Fruit fly (Drosophila melanogaster): ENCODE measurements around the gene Acsf2.

Acsf2 gene

DNA sequence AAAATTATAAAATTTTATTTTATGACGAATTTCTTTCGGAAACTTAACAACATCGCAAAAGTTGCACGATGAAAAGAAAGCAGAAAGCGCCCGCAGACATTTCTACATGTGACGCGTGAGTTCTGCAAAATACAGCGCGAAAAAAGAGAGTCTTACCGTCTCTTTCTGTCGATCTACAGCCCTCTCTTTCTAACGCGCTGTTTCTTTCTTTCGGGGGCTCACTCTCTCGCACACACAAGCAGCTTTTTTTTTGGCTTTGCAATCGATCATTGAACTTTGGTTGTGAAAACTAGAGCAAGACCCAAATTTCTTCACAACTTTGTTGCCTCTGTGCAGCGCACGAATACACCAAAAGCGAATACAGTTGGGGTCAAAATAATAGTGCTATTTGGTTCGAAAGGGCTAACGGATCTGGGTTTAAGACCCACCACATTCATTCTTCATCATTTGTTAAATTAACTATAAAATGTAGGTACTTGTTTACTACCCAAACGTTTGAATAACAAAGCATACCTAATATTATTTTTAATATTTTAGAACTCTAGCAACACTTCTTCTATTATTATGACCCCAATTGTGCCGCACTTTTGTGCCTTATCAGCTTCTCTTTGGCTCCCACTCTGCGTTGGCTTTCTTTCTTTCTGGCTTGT is 42.9 kb downstream of the Acsf2 start (continued):
- TF ChIP-seq CG5953 (GFP tag; IDR thresholded peaks at IDR 0.05), result peak; percentile 82
- TF ChIP-seq CG30403 (GFP tag; optimal IDR thresholded peaks at IDR 0.05), result peak; percentile 86
- peak; percentile 38; the same call in 1 of the 3 replicates for TF ChIP-seq sr (GFP tag; IDR thresholded peaks at IDR 0.05)
- TF ChIP-seq HmgD (GFP tag; optimal IDR thresholded peaks at IDR 0.05), result no peak
- TF ChIP-seq CG11695 (GFP tag; IDR thresholded peaks at IDR 0.05), result peak; percentile 91
- peak; percentile 88 for TF ChIP-seq Sox100B (GFP tag; optimal IDR thresholded peaks at IDR 0.05)
- TF ChIP-seq sima (GFP tag; optimal IDR thresholded peaks at IDR 0.05), result no peak
- TF ChIP-seq lilli (GFP tag; optimal IDR thresholded peaks at IDR 0.05), result peak; percentile 86
- peak; percentile 89 for TF ChIP-seq phol (tag; optimal IDR thresholded peaks at IDR 0.05)
- peak; percentile 76 for TF ChIP-seq CG33557 (GFP tag; optimal IDR thresholded peaks at IDR 0.05)
- peak; percentile 43 for TF ChIP-seq Nf-YC (tag; optimal IDR thresholded peaks at IDR 0.05)
- peak; percentile 34; the same call in 1 of the 2 replicates for TF ChIP-seq crol (GFP tag; IDR thresholded peaks at IDR 0.05)
- TF ChIP-seq CG1024 (GFP tag; IDR thresholded peaks at IDR 0.05), result peak; percentile 63
- peak; percentile 67 for TF ChIP-seq Camta (GFP tag; optimal IDR thresholded peaks at IDR 0.05)
- peak; percentile 47 for TF ChIP-seq vfl (GFP tag; optimal IDR thresholded peaks at IDR 0.05)
- peak; percentile 78 for TF ChIP-seq CG4707 (GFP tag; optimal IDR thresholded peaks at IDR 0.05)
- peak; percentile 18 for TF ChIP-seq trh (GFP tag; optimal IDR thresholded peaks at IDR 0.05)
- TF ChIP-seq CG3995 (GFP tag; optimal IDR thresholded peaks at IDR 0.05), result no peak
- TF ChIP-seq dm (GFP tag; optimal IDR thresholded peaks at IDR 0.05), result peak; percentile 11
- TF ChIP-seq zfh1 (GFP tag; IDR thresholded peaks at IDR 0.05), result peak; percentile 77
- peak; percentile 54 for TF ChIP-seq CG8281 (tag; optimal IDR thresholded peaks at IDR 0.05)
- peak; percentile 68; the same call in 2 of the 3 replicates for TF ChIP-seq Optix (GFP tag; IDR thresholded peaks at IDR 0.05)
- peak; percentile 95 for TF ChIP-seq ATbp (GFP tag; optimal IDR thresholded peaks at IDR 0.05)
- peak; percentile 88 for TF ChIP-seq Med (GFP tag)
- TF ChIP-seq stc (GFP tag; IDR thresholded peaks at IDR 0.05), result peak; percentile 78
- TF ChIP-seq Nf-YA (GFP tag; IDR thresholded peaks at IDR 0.05), result no peak
- no peak for TF ChIP-seq z (GFP tag; IDR thresholded peaks at IDR 0.05)
- peak; percentile 81 for TF ChIP-seq fd64A (GFP tag; optimal IDR thresholded peaks at IDR 0.05)
- no peak for TF ChIP-seq Dp (GFP tag; optimal IDR thresholded peaks at IDR 0.05)
- peak; percentile 7 for TF ChIP-seq CG5245 (GFP tag; optimal IDR thresholded peaks at IDR 0.05)
- no peak for TF ChIP-seq usp (GFP tag; optimal IDR thresholded peaks at IDR 0.05)
- TF ChIP-seq CG8944 (GFP tag; optimal IDR thresholded peaks at IDR 0.05), result peak; percentile 61
- peak; percentile 64 for TF ChIP-seq HmgZ (tag; optimal IDR thresholded peaks at IDR 0.05)
- no peak for TF ChIP-seq Doc3 (GFP tag; IDR thresholded peaks at IDR 0.05; ENCODE audit: partially characterized antibody)
- no peak for TF ChIP-seq CG11398 (GFP tag; optimal IDR thresholded peaks at IDR 0.05)
- TF ChIP-seq vnd (GFP tag; IDR thresholded peaks at IDR 0.05; ENCODE audit: partially characterized antibody), result no peak
- no peak for TF ChIP-seq pzg (GFP tag; optimal IDR thresholded peaks at IDR 0.05)
- no peak for TF ChIP-seq BEAF-32 (GFP tag; optimal IDR thresholded peaks at IDR 0.05)
- TF ChIP-seq CG18262 (tag; optimal IDR thresholded peaks at IDR 0.05), result peak; percentile 90
- TF ChIP-seq CG8924 (tag; optimal IDR thresholded peaks at IDR 0.05), result peak; percentile 91
- no peak for TF ChIP-seq inv (GFP tag; IDR thresholded peaks at IDR 0.05; ENCODE audit: partially characterized antibody)
- TF ChIP-seq HLH3B (GFP tag; IDR thresholded peaks at IDR 0.05), result peak; percentile 86
- peak; percentile 53 for TF ChIP-seq CG7372 (GFP tag; IDR thresholded peaks at IDR 0.05)
- TF ChIP-seq Taf1 (GFP tag; IDR thresholded peaks at IDR 0.05), result peak; percentile 40; the same call in 1 of the 2 replicates
- no peak for TF ChIP-seq al (GFP tag; IDR thresholded peaks at IDR 0.05)
- peak; percentile 57 for TF ChIP-seq Usf (GFP tag; optimal IDR thresholded peaks at IDR 0.05)
- TF ChIP-seq CG34376 (GFP tag; optimal IDR thresholded peaks at IDR 0.05), result no peak
- peak; percentile 90 for TF ChIP-seq CG2678 (tag; optimal IDR thresholded peaks at IDR 0.05)
- TF ChIP-seq tgo (GFP tag; IDR thresholded peaks at IDR 0.05), result peak; percentile 71
- TF ChIP-seq Dad (GFP tag; optimal IDR thresholded peaks at IDR 0.05), result no peak
- peak; percentile 57 for TF ChIP-seq pum (GFP tag; optimal IDR thresholded peaks at IDR 0.05)

All from whole organism, embryonic.